Worm (Caenorhabditis elegans): ENCODE data around the gene K01F9.2.

K01F9.2 gene

ce11 chrIII:8882333-8882732 is 5.4 kb upstream of the K01F9.2 start:
- TF ChIP-seq fkh-10 (GFP tag; optimal IDR thresholded peaks at IDR 0.05): no peak
- TF ChIP-seq ceh-24 (tag; optimal IDR thresholded peaks at IDR 0.05): no peak
- TF ChIP-seq sox-2 (GFP tag; IDR thresholded peaks at IDR 0.05): no peak
- TF ChIP-seq zip-5 (tag; optimal IDR thresholded peaks at IDR 0.05): no peak
- no peak for TF ChIP-seq hlh-30 (tag; optimal IDR thresholded peaks at IDR 0.05; ENCODE audit: insufficient read depth)
- TF ChIP-seq pat-9 (tag; optimal IDR thresholded peaks at IDR 0.05): no peak
- TF ChIP-seq che-1 (tag; optimal IDR thresholded peaks at IDR 0.05): no peak
- no peak for TF ChIP-seq fax-1 (tag; optimal IDR thresholded peaks at IDR 0.05)

- no peak for TF ChIP-seq hlh-15 (tag; optimal IDR thresholded peaks at IDR 0.05)
- no peak for TF ChIP-seq unc-86 (tag; optimal IDR thresholded peaks at IDR 0.05)
- TF ChIP-seq tbx-2 (tag; optimal IDR thresholded peaks at IDR 0.05): no peak
- TF ChIP-seq ceh-2 (tag; optimal IDR thresholded peaks at IDR 0.05): no peak
- TF ChIP-seq C38D4.7 (GFP tag; optimal IDR thresholded peaks at IDR 0.05): no peak
- TF ChIP-seq pros-1 (tag; optimal IDR thresholded peaks at IDR 0.05): no peak
- TF ChIP-seq odd-2 (tag; optimal IDR thresholded peaks at IDR 0.05): no peak
- no peak for TF ChIP-seq hlh-6 (tag; optimal IDR thresholded peaks at IDR 0.05)
- no peak for TF ChIP-seq hlh-13 (GFP tag; optimal IDR thresholded peaks at IDR 0.05)
- no peak for TF ChIP-seq sox-2 (GFP tag; IDR thresholded peaks at IDR 0.05)
- TF ChIP-seq lim-6 (tag; optimal IDR thresholded peaks at IDR 0.05): no peak
- TF ChIP-seq ref-2 (tag; optimal IDR thresholded peaks at IDR 0.05): no peak
- no peak for TF ChIP-seq ceh-22 (tag; optimal IDR thresholded peaks at IDR 0.05)
- TF ChIP-seq K09A11.1 (tag; optimal IDR thresholded peaks at IDR 0.05; ENCODE audit: insufficient read depth): no peak
- no peak for TF ChIP-seq sox-4 (tag; optimal IDR thresholded peaks at IDR 0.05)
- TF ChIP-seq nhr-11 (tag; optimal IDR thresholded peaks at IDR 0.05): no peak
- no peak for TF ChIP-seq C08G9.2 (tag; optimal IDR thresholded peaks at IDR 0.05)
Observed at ce11 chrIII:8878960-8879359, 2.0 kb upstream of the K01F9.2 start.

ce11 chrIII:8873990-8874668 is 2.8 kb downstream of the K01F9.2 start:
- no peak for TF ChIP-seq ceh-24 (tag; optimal IDR thresholded peaks at IDR 0.05)
- no peak for TF ChIP-seq pag-3 (tag; optimal IDR thresholded peaks at IDR 0.05; ENCODE audit: borderline replicate concordance)
- peak; percentile 23 for TF ChIP-seq che-1 (tag; optimal IDR thresholded peaks at IDR 0.05)
- no peak for TF ChIP-seq npax-4 (tag; optimal IDR thresholded peaks at IDR 0.05)
- no peak for TF ChIP-seq pha-2 (tag; optimal IDR thresholded peaks at IDR 0.05)
- no peak for TF ChIP-seq zip-5 (tag; optimal IDR thresholded peaks at IDR 0.05)
- TF ChIP-seq T23F11.4 (GFP tag; optimal IDR thresholded peaks at IDR 0.05): peak; percentile 63
- TF ChIP-seq C08G9.2 (tag; optimal IDR thresholded peaks at IDR 0.05): peak; percentile 75
- TF ChIP-seq syd-9 (tag; optimal IDR thresholded peaks at IDR 0.05): peak; percentile 86
- no peak for TF ChIP-seq ceh-9 (tag; optimal IDR thresholded peaks at IDR 0.05)
- TF ChIP-seq ets-4 (tag; optimal IDR thresholded peaks at IDR 0.05): no peak
- TF ChIP-seq C38D4.7 (GFP tag; optimal IDR thresholded peaks at IDR 0.05): no peak
- peak; percentile 89 for TF ChIP-seq unc-55 (GFP tag; optimal IDR thresholded peaks at IDR 0.05)
- peak; percentile 17 for TF ChIP-seq madf-2 (tag; optimal IDR thresholded peaks at IDR 0.05)
- TF ChIP-seq ztf-16 (tag; optimal IDR thresholded peaks at IDR 0.05): peak; percentile 36
- no peak for TF ChIP-seq ceh-22 (tag; optimal IDR thresholded peaks at IDR 0.05)
- TF ChIP-seq sox-4 (tag; optimal IDR thresholded peaks at IDR 0.05): no peak
- TF ChIP-seq ceh-2 (tag; optimal IDR thresholded peaks at IDR 0.05): peak; percentile 20
- no peak for TF ChIP-seq fax-1 (tag; optimal IDR thresholded peaks at IDR 0.05)
- peak; percentile 74 for TF ChIP-seq ref-2 (tag; optimal IDR thresholded peaks at IDR 0.05)
- TF ChIP-seq F13H6.1 (tag; optimal IDR thresholded peaks at IDR 0.05): no peak
- TF ChIP-seq ttx-3 (tag; optimal IDR thresholded peaks at IDR 0.05): no peak
- no peak for TF ChIP-seq elt-2 (tag; optimal IDR thresholded peaks at IDR 0.05)
- peak; percentile 14 for TF ChIP-seq pqm-1 (tag; optimal IDR thresholded peaks at IDR 0.05)
- TF ChIP-seq tbx-2 (tag; optimal IDR thresholded peaks at IDR 0.05): peak; percentile 90
- TF ChIP-seq fkh-10 (GFP tag; optimal IDR thresholded peaks at IDR 0.05): no peak
- TF ChIP-seq unc-86 (tag; optimal IDR thresholded peaks at IDR 0.05): no peak
- TF ChIP-seq gmeb-2 (tag; optimal IDR thresholded peaks at IDR 0.05): no peak
- TF ChIP-seq pax-1 (tag; optimal IDR thresholded peaks at IDR 0.05): no peak
- TF ChIP-seq hlh-6 (tag; optimal IDR thresholded peaks at IDR 0.05): peak; percentile 11
- TF ChIP-seq ceh-31 (tag; optimal IDR thresholded peaks at IDR 0.05): peak; percentile 94
- TF ChIP-seq nhr-232 (tag; optimal IDR thresholded peaks at IDR 0.05): peak; percentile 7
- peak; percentile 83 for TF ChIP-seq unc-42 (tag; optimal IDR thresholded peaks at IDR 0.05)
- TF ChIP-seq eyg-1 (tag; optimal IDR thresholded peaks at IDR 0.05): no peak
- no peak for TF ChIP-seq hlh-15 (tag; optimal IDR thresholded peaks at IDR 0.05)
- TF ChIP-seq pat-9 (tag; optimal IDR thresholded peaks at IDR 0.05): peak; percentile 64
- no peak for TF ChIP-seq K02D7.2 (tag; optimal IDR thresholded peaks at IDR 0.05)
- no peak for TF ChIP-seq ceh-19 (GFP tag; optimal IDR thresholded peaks at IDR 0.05)
